Worm (Caenorhabditis elegans) whole organism, L1 larva: ENCODE data around the gene fbxb-20.

Experiments
- F16B12.6 ChIP-seq: fragments of 150-350 bp; optimal IDR thresholded peaks from 2 replicates; lab custom pipeline; 2014; ENCODE audit warnings: missing biosample characterization, missing genetic modification characterization
- alr-1 ChIP-seq: fragments of 200-800 bp; sonication (Bioruptor generic); optimal IDR thresholded peaks from 2 replicates; lab custom pipeline; 2018; ENCODE audit warnings: borderline replicate concordance, mild to moderate bottlenecking, missing genetic modification characterization, missing compliant biosample characterization
- blmp-1 ChIP-seq: fragments of 150-350 bp; optimal IDR thresholded peaks from 2 replicates; lab custom pipeline; 2014; ENCODE audit warnings: missing biosample characterization, missing genetic modification characterization
- ceh-63 ChIP-seq: fragments of 200-800 bp; sonication (Bioruptor generic); optimal IDR thresholded peaks from 2 replicates; lab custom pipeline; 2018; ENCODE audit warnings: mild to moderate bottlenecking, missing genetic modification characterization, missing compliant biosample characterization
- dpl-1 ChIP-seq, 3 experiments: fragments of 150-350 bp in 2 of 3; sonication (generic microtip) in 1 of 3; optimal IDR thresholded peaks; 2 replicates each; lab custom pipeline; 2014 to 2017; ENCODE audit warnings: missing biosample characterization in 3 of 3, missing genetic modification characterization in 3 of 3, missing genetic modification reagents in 3 of 3
- hpl-2 ChIP-seq: fragments of 150-350 bp; optimal IDR thresholded peaks from 2 replicates; lab custom pipeline; 2014; ENCODE audit warnings: missing biosample characterization, missing genetic modification reagents, missing genetic modification characterization
- jun-1 ChIP-seq: fragments of 150-350 bp; optimal IDR thresholded peaks from 2 replicates; lab custom pipeline; 2014; ENCODE audit warnings: missing biosample characterization, missing genetic modification reagents, missing genetic modification characterization
- lin-13 ChIP-seq: fragments of 150-350 bp; optimal IDR thresholded peaks from 2 replicates; lab custom pipeline; 2014; ENCODE audit warnings: missing biosample characterization, missing genetic modification reagents, missing genetic modification characterization
- mep-1 ChIP-seq: fragments of 150-350 bp; optimal IDR thresholded peaks from 2 replicates; lab custom pipeline; 2014; ENCODE audit warnings: missing biosample characterization, missing genetic modification characterization
- swsn-7 ChIP-seq: sonication (generic microtip); optimal IDR thresholded peaks from 2 replicates; lab custom pipeline; 2016; ENCODE audit warnings: missing genetic modification characterization, missing compliant biosample characterization
- zag-1 ChIP-seq: fragments of 150-350 bp; optimal IDR thresholded peaks from 2 replicates; lab custom pipeline; 2014; ENCODE audit warnings: missing biosample characterization, missing genetic modification characterization

DNA sequence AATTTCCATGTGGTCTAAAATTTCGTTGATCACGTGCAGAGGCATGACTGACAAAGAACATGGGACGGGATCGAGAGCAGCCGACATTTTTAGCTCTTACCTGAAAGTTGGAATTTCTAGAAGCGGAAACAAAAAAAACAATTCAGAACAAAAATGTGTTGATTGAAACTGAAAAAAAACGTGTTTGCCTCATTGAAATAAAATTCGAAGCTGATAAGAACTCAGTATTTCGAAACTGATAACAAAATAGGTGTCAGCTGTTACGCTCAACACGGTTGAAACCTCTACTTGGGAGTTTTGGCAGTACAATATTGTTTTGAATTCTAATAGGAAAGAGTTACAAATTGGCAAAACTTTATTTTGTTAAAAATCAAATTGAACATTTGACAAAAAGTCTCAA lies 41.5 kb downstream of the fbxb-20 start:
- TF ChIP-seq ceh-63 (GFP tag; lab: Kevin White, UChicago) (no peak), hpl-2 (GFP tag; lab: Kevin White, UChicago) (no peak), lin-13 (GFP tag; lab: Kevin White, UChicago) (no peak), dpl-1 (GFP tag; optimal IDR thresholded peaks at IDR 0.05; lab: Kevin White, UChicago) (no peak), swsn-7 (tag; lab: Kevin White, UChicago) (no peak), jun-1 (no peak), F16B12.6 (tag; lab: Kevin White, UChicago) (no peak), alr-1 (tag; lab: Kevin White, UChicago) (no peak), mep-1 (tag; lab: Kevin White, UChicago) (no peak), blmp-1 (tag; lab: Kevin White, UChicago) (no peak), zag-1 (no peak)
